Worm (Caenorhabditis elegans): ENCODE data around the gene ZC262.7.

DNA sequence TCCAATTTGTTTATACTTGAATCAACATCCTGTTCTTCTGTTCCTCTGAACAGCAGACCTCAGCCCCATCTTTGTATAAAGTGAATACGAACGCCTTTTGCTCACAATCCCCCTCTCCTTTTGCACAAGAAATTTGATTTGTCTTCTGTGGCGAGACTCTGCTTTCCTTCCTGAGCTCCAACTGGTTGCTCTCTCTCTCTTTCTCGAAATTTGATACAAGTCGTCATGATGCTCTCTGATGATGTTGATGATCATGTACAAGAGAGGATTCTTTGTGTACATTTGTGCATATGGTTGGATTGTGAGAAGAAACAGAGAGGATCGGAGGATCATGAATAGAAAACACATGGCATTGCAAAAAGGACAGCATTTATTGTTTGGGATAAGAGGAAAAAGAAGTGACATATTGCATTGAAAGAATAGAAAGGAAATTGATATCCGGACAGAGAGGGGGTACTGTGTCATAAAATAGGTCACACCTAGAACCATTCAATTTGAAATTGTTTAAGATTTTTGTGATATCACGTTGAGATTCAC lies 43.2 kb downstream of the ZC262.7 start:
- TF ChIP-seq W03F9.2 (tag; optimal IDR thresholded peaks at IDR 0.05): no peak
- TF ChIP-seq him-1 (tag; optimal IDR thresholded peaks at IDR 0.05): no peak
- TF ChIP-seq dao-5 (tag; optimal IDR thresholded peaks at IDR 0.05): no peak
